Fruit fly (Drosophila melanogaster): ENCODE measurements around the gene CG15443.

The CG15443 gene

dm6 chr2L:4444457-4444856, 18.8 kb downstream of the CG15443 start, which contains the start of the genes morgue and Elp3 (continued):
- TF ChIP-seq Nf-YC (tag; optimal IDR thresholded peaks at IDR 0.05): peak; percentile 15
- TF ChIP-seq vnd (GFP tag; IDR thresholded peaks at IDR 0.05; ENCODE audit: partially characterized antibody): peak; percentile 66
- peak; percentile 82 for TF ChIP-seq nerfin-2 (GFP tag; IDR thresholded peaks at IDR 0.05; ENCODE audit: partially characterized antibody)
- TF ChIP-seq CG15514 (GFP tag; optimal IDR thresholded peaks at IDR 0.05): peak; percentile 51
- TF ChIP-seq CG16813 (GFP tag; IDR thresholded peaks at IDR 0.05; ENCODE audit: partially characterized antibody): peak; percentile 74
- no peak for TF ChIP-seq p53 (GFP tag; optimal IDR thresholded peaks at IDR 0.05)
- peak; percentile 71 for TF ChIP-seq CG9797 (GFP tag; optimal IDR thresholded peaks at IDR 0.05)
- TF ChIP-seq gsb-n (tag; optimal IDR thresholded peaks at IDR 0.05): no peak
- peak; percentile 33 for TF ChIP-seq Dp (GFP tag; optimal IDR thresholded peaks at IDR 0.05)
- peak; percentile 86 for TF ChIP-seq Dref (GFP tag; IDR thresholded peaks at IDR 0.05)
- TF ChIP-seq CG8924 (tag; optimal IDR thresholded peaks at IDR 0.05): no peak
- TF ChIP-seq onecut (GFP tag; IDR thresholded peaks at IDR 0.05): peak; percentile 45
- peak; percentile 14 for TF ChIP-seq grau (tag; optimal IDR thresholded peaks at IDR 0.05)
- TF ChIP-seq CG10431 (GFP tag; optimal IDR thresholded peaks at IDR 0.05): no peak
- TF ChIP-seq abd-A (tag; optimal IDR thresholded peaks at IDR 0.05): no peak
- TF ChIP-seq nmo (GFP tag; optimal IDR thresholded peaks at IDR 0.05): peak; percentile 5
- TF ChIP-seq CG13287 (GFP tag; IDR thresholded peaks at IDR 0.05; ENCODE audit: partially characterized antibody): peak; percentile 78
- TF ChIP-seq CG2116 (GFP tag; optimal IDR thresholded peaks at IDR 0.05): peak; percentile 68
- no peak for TF ChIP-seq bigmax (GFP tag; optimal IDR thresholded peaks at IDR 0.05)
- peak; percentile 34 for TF ChIP-seq Myb (GFP tag; optimal IDR thresholded peaks at IDR 0.05)
- peak; percentile 72 for TF ChIP-seq CG14860 (GFP tag; IDR thresholded peaks at IDR 0.05; ENCODE audit: partially characterized antibody)
- TF ChIP-seq sug (tag; optimal IDR thresholded peaks at IDR 0.05): peak; percentile 16
- TF ChIP-seq CG1603 (tag; optimal IDR thresholded peaks at IDR 0.05): peak; percentile 94
- TF ChIP-seq CG12659 (GFP tag; optimal IDR thresholded peaks at IDR 0.05): peak; percentile 49
- TF ChIP-seq CG7839 (tag; optimal IDR thresholded peaks at IDR 0.05): no peak
- peak; percentile 56 for TF ChIP-seq CG10267 (tag; optimal IDR thresholded peaks at IDR 0.05)
- TF ChIP-seq oc (tag; optimal IDR thresholded peaks at IDR 0.05): no peak
- peak; percentile 89 for TF ChIP-seq YL-1 (GFP tag; optimal IDR thresholded peaks at IDR 0.05)
- TF ChIP-seq chinmo (GFP tag; IDR thresholded peaks at IDR 0.05; ENCODE audit: partially characterized antibody): 0 out of 4 replicates have a peak, but pooled peaks have one; percentile 61
- TF ChIP-seq pzg (GFP tag; optimal IDR thresholded peaks at IDR 0.05): peak; percentile 84
- no peak for TF ChIP-seq CG6683 (GFP tag; optimal IDR thresholded peaks at IDR 0.05)
- peak; percentile 49 for TF ChIP-seq CG17829 (tag; optimal IDR thresholded peaks at IDR 0.05)
- peak; percentile 56 for TF ChIP-seq sens (GFP tag)
- TF ChIP-seq croc (GFP tag; conservative IDR thresholded peaks at IDR 0.05): no peak
- TF ChIP-seq HLH4C (GFP tag; IDR thresholded peaks at IDR 0.05; ENCODE audit: partially characterized antibody): peak; percentile 87
- no peak for TF ChIP-seq CrebB (tag; optimal IDR thresholded peaks at IDR 0.05)
- TF ChIP-seq Optix (GFP tag; IDR thresholded peaks at IDR 0.05): no peak
- TF ChIP-seq cas (GFP tag; IDR thresholded peaks at IDR 0.05): no peak
- TF ChIP-seq CG7963 (GFP tag; IDR thresholded peaks at IDR 0.05; ENCODE audit: partially characterized antibody): peak; percentile 83
- peak; percentile 88 for TF ChIP-seq stwl (tag; optimal IDR thresholded peaks at IDR 0.05)
- no peak for TF ChIP-seq tx (GFP tag; optimal IDR thresholded peaks at IDR 0.05)
- no peak for TF ChIP-seq Deaf1 (tag; optimal IDR thresholded peaks at IDR 0.05)
- TF ChIP-seq CG14710 (tag; optimal IDR thresholded peaks at IDR 0.05): peak; percentile 55
- TF ChIP-seq CG1647 (GFP tag; optimal IDR thresholded peaks at IDR 0.05): no peak
- TF ChIP-seq CG34376 (GFP tag; optimal IDR thresholded peaks at IDR 0.05): no peak
- 0 out of 2 replicates have a peak, but pooled peaks have one; percentile 6 for TF ChIP-seq Xrp1 (GFP tag; IDR thresholded peaks at IDR 0.05)
- no peak for TF ChIP-seq CG9215 (GFP tag; IDR thresholded peaks at IDR 0.05)
- no peak for TF ChIP-seq CG43689 (GFP tag; IDR thresholded peaks at IDR 0.05)
- TF ChIP-seq CG31365 (tag; optimal IDR thresholded peaks at IDR 0.05): no peak

Measured in whole organism, embryonic.